Worm (Caenorhabditis elegans) whole organism, dauer: Measurements from ENCODE around the gene sel-5.

Experiments
- unc-62 ChIP-seq: sonication (generic microtip); optimal IDR thresholded peaks from 2 replicates; lab custom pipeline; 2017; ENCODE audit warnings: missing biosample characterization, missing genetic modification reagents, missing genetic modification characterization

sel-5 gene

DNA sequence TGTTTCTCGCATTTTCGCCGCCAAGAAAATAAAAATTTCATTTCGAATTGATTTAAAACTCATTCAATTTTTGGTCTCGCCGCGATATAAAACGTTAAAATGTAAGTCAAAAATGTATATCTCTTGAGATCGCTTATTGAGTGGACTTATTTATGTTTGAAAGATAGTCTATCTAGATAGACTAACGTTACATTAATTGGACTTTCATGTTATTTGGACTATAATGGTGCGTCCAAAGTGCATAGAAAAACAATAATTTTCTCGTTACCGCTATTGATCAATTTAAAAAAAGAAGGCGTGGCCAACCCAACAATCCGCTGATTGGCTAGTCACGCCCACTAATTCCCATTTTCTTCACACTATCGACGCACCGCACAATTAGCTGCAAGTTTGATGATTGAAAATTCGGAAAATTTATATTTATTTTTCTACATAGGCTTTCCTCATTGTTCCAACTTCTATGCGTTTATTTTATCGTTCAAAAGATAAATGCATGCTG is 5.9 kb upstream of the sel-5 start, which contains the start of gene F35G12.5:
TSS of gene F35G12.5 (plus strand) at position 51 of the 499 bp plus-strand sequence.
- no peak for TF ChIP-seq unc-62 (GFP tag; lab: Kevin White, UChicago)

DNA sequence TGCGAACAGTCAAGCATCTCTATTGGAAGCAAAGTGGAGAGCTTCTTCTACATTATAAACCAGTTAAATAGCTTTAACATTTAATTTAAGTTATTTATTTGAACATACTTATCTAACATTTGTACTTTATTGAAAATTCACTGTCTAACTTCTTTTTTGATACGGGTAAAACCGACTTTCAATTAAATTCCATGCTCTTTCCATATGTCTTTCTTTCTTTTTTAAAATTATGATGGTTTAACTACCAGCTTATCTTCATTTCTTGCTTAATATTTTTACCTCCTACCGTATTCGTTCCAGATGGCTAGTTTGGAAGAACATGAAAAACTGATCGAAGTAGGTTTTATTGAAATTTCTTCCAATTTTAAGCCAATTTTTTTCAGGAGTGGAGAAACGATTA is 3.3 kb upstream of the sel-5 start, which contains the start of gene F35G12.12:
TSS of gene F35G12.12 (plus strand) at position 301 of the 400 bp plus-strand sequence.
- TF ChIP-seq unc-62 (GFP tag; lab: Kevin White, UChicago) = no peak

DNA sequence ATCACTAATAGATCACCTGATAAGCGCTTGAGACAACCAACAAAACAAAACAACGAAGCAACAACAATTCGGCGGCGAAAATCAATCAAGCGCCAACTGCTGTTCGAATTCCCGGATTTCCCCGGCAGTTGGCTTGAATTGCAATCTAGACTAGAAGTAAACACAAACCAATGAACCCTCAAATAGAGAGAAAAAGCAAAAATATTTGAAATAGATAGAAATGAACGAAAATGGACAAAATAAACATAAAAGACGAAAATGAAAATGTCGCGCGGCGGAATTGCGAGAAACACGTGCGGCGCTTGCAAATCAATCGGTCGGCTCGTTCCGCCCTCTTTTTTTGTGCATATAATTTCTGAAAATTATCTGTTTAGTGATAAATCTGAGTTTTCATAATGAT is 9.8 kb downstream of the sel-5 start, which contains the start of gene idhg-1:
TSS of gene idhg-1 (plus strand) at position 343 of the 400 bp plus-strand sequence.
- TF ChIP-seq unc-62 (GFP tag; lab: Kevin White, UChicago) = no peak

DNA sequence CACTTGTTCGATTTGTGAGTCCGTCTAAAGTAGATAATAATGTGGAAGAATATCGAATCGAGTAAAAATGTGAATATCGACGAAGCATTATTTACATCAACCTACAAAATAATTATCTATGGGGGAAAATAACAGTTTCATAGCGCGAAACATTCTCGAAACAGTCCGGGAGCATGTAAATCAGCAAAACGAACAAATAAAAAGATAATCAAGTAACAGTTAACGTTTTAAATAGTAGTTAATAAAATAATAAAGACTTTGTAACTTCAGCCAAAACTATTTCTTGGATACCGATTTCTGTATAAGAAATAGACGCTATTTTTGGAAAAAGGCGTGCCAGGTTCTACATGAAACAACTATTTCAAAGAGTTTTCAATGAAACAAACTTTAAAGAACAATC is 10.2 kb downstream of the sel-5 start, which contains the start of gene mlcd-1:
TSS of gene mlcd-1 (minus strand) at position 101 of the 400 bp plus-strand sequence.
- no peak for TF ChIP-seq unc-62 (GFP tag; lab: Kevin White, UChicago)

DNA sequence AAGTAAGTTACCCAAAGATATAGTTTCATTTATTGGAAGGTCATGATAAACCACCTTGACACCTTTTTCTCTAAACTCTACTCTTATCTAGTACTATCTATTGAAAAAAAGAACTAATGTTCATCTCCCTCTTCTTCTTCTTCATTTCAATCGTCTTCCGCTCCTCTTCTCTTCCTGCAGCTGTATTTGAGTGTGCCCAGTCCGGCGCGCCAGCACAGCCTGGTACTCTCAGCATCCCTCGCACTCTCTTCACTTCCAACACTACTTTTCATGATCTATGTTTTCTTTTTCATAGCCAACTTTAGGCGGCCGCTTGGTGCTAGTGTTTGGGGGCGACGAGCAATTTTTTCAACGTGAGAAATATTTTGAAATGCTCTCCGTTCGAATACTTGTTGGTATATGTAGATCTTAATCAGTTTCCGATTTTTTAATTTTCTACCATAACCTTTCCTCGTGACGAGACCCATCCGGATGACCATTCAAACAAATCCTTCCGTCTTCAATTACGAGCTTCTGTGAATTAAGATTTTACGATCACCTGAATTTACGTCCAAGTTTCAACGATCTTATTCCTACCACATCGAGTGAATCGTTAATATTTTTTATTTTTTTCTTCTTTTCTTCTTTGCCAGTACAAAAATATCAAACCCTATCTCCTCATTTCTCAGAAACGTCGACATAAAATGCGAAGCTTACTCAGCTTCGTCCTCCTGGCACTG is 16.0 kb downstream of the sel-5 start, which contains the start of gene pan-1:
TSS of gene pan-1 (plus strand) at position 669 of the 719 bp plus-strand sequence.
- no peak for TF ChIP-seq unc-62 (GFP tag; lab: Kevin White, UChicago)

DNA sequence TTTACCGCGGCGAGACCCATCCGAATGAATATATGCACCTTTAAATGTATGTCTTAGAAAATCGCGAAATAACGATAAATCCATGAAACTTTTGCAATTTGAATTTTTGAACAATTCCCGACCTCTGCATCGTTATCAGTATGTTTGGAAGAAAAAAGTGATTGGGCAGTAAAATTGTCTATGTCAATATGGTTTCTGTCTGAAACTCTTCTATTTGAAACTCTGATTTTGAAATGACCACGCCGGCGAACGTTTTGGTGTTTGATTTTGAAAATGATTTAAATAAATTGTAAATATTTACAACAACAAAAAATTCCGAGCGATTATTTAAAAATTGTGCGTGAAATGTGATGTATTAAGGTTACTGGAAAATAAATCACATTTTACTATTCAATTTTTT is 17.0 kb downstream of the sel-5 start:
- no peak for TF ChIP-seq unc-62 (GFP tag; lab: Kevin White, UChicago)

DNA sequence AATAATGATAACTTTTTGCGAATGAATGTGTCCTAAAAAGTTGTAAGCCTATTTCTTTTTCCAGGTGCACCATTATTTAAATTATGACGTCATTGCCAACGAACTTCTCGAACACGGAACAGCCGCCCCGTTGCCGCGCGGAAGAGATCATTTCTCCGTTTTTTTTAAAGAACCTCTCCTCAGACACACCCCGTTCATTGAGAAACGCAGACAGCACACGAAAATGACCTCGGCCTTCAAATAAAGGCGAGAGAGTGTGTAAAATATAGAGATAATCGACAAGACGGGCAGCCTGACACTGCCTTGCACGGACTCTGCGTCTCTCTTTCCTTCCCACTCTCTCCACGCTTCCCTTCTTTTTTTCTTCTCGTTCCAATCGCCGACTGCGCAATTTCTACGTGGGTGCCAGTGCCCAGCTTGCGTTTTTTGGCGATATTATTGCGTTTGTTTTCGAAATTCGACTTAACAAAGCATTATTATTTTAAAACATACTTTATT is 17.8 kb downstream of the sel-5 start:
- no peak for TF ChIP-seq unc-62 (GFP tag; lab: Kevin White, UChicago)

DNA sequence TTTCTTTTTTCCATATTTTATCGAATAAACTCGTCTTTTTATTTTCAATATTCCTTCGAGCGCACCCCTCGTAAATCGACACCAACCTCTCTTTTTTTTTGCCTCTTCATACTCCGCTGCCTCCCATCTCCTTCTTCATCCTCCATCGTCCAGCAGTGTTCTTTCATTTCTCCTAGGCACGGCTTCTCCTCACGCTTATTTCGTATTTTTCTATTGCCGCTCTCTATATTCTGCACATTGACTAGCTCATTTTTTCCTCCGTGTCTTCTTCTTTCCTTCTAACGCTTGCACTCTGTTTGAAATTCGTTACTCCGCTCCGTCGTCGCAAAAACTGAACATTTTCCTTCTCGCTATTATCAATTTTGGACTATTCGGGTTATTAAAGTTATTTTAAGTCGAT is 22.9 kb downstream of the sel-5 start:
- TF ChIP-seq unc-62 (GFP tag; lab: Kevin White, UChicago) = no peak

DNA sequence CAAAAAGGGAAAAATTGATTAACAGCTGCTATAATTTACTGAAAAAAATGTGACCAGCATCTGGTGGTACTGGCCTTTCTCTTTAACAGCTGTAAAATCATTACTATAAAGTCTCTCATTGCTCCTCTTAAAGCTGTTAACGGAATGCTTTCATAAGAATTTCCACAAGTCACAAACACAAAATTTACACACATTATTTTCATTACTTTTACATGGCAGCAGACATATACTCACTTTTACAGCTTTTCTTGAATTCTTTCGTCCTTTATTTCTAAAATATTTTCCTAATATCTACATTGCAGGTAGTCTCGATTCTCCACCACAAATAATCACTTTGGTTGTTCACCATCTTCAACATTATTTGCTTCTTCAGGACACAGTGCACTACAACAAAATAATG is 24.9 kb downstream of the sel-5 start, which contains the start of gene imph-1:
TSS of gene imph-1 (plus strand) at position 301 of the 400 bp plus-strand sequence.
- no peak for TF ChIP-seq unc-62 (GFP tag; lab: Kevin White, UChicago)

DNA sequence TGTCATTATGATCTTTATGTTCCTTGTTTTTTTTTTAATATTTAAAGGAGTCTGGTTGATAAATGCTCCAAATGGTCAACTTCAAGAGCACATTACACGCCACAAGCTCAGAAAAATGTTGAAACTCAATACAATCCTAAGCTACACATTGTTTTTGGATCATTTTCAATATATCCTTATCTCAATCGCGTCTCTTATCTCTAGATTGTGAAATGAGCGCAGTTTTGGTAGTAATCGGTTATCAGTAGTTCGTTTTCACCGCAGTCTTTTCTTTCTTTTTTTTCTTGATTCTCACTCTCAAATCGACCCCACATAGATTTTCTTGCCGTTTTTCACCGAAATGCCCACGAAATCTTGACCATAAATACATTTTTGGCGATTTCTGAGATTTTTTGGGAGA is 25.4 kb downstream of the sel-5 start:
- TF ChIP-seq unc-62 (GFP tag; lab: Kevin White, UChicago) = no peak

DNA sequence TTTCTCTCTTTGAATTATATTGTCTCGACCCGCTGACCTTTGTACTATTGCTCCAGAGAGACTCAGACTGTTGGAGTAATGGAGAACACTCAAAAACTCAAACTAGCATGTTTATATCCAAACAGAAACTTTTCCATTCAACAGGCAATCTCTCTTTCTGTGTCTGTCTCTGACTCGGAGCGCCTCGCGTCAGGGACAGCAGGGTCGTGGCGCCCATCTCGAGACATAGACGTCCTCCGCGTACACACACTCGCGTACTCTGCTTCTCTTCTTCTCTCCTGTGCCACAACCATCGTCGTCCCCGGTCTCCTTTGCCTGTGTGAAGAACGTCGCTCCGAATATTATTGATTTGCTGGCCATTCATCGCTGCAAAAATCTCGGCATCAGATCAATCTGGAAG is 26.3 kb downstream of the sel-5 start:
- TF ChIP-seq unc-62 (GFP tag; lab: Kevin White, UChicago) = no peak

DNA sequence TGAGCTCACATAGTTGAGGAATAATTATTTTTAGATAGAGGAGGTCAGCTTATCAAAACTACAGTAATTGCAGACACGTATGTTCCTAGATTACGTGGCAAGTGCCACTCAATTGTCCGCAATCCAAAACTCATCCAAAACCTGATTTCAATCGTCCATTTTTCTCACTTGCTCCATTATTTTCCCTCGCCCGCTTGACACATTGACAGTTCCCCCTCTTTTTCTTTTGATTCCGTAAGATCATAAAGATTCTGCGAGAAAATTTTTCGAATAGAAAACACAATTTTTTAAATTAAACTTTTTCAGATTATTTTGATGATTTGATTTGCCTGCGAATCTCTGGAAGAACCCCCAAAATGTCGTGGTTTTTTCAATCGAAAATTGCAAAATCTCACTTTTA is 29.5 kb downstream of the sel-5 start, which contains the start of gene M88.4:
TSS of gene M88.4 (plus strand) at position 301 of the 400 bp plus-strand sequence.
- no peak for TF ChIP-seq unc-62 (GFP tag; lab: Kevin White, UChicago)

DNA sequence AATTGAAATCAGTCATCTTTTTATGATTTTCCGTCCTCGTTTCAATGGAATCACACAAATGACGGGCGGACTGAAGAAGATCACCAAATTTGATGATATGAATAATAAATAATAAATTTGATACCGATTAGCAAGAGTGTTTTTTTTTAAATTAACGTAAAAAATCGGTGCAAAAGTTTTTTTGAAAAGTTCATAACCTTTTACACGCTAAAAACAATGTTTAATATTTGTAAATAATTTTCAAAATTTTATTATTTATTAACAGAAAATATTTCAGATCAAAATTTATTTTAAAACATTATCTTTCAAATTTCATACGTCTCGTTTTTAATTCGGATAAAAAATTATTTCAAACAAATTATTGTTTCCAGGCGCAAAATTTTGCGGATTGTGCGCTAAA is 33.3 kb downstream of the sel-5 start, which contains the start of gene M88.3:
TSS of gene M88.3 (minus strand) at position 101 of the 400 bp plus-strand sequence.
- TF ChIP-seq unc-62 (GFP tag; lab: Kevin White, UChicago) = no peak

DNA sequence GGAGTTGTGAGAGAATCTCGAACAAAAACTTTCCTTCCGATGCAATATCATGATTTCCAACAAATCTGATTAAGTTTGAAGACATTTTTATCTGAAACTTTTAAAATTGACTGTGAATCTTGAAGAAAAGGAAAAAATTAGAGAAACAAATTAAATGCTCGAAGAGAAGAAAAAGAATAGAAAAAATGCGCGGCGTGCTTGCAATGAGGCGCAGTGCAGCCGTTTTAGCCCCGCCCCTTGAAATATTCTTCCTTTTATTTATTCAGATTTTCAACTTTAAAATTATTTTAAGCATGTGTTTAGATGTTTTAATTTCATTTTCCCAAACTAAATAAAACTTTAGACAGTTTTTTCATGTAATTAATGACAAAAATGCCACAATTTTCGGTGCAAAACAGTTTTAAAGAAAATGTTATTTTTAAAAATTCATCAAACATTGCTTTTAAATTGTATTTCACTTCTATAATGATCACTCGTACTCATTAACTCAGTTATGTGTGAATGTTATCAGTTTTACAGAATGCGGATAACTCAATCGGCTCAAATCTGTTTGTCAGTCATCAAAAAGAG is 35.8 kb downstream of the sel-5 start, which contains the start of the genes mrps-34 and cisd-3.1:
TSS of gene mrps-34 (minus strand) at position 91 of the 570 bp plus-strand sequence.
TSS of gene cisd-3.1 (plus strand) at position 520 of the 570 bp plus-strand sequence.
- TF ChIP-seq unc-62 (GFP tag; lab: Kevin White, UChicago) = no peak

DNA sequence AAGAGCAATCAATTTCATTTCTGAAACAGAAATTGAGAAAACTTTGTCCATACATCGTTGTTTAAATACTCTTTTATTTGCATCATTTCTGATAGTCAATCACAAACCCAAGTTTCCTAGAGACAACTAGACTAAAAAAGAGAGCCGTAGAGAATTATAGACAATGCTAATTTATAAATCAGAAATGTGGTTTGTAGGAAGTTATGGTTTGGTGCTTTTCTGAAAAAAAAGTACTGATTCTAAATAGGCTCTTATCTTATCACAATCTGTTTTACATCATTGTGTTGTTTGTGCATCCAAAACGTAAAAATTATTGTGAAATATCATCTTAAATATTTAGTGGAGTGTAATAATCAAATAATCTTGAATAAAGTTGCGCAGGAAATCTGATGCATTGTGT is 37.6 kb downstream of the sel-5 start, which contains the start of gene ugt-62:
TSS of gene ugt-62 (minus strand) at position 20 of the 400 bp plus-strand sequence.
- no peak for TF ChIP-seq unc-62 (GFP tag; lab: Kevin White, UChicago)

DNA sequence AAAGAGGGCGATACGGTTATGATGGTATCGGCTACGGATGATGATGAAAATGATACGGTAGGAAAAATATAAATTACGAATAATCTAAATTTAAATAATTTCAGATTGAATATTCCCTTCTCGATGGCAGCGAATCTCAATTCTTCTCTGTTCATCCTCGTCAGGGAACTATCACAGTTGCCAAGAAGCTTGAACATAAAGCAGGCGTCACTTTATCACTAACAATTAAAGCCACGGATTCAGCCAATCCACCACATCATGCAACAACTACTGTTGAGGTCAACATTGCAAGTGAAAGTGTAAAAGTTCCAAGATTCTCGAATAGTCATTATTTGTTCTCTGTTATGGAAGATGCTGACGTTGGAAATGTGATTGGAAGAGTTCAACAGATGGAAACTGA is 47.3 kb downstream of the sel-5 start:
- no peak for TF ChIP-seq unc-62 (GFP tag; lab: Kevin White, UChicago)
